Fruit fly (Drosophila melanogaster): ENCODE measurements around the gene pes.

DNA sequence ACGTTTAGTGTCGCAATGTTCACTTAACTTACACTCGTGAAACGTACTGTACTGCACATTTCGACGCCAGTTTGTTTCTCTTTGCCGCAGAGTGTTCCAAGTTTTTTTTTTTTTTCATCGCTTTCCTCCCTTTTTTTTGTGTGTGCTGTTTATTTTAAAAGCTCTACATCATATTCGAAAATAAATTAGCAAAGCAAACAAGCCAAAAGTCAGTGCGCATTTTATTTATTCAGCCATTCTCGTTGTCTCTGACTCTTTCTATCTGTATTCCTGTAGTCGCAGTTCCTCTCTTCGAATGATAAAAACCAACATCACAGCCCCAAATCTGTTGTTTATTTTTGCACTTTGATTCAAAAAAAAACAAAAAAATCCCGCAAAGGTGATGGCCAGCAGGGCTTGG lies 39.4 kb downstream of the pes start:
- TF ChIP-seq CTCF (optimal IDR thresholded peaks at IDR 0.05), result no peak
- TF ChIP-seq CG8478 (optimal IDR thresholded peaks at IDR 0.05), result no peak
